Fruit fly (Drosophila melanogaster) whole organism, prepupa: ENCODE measurements around the gene RagA-B.
A peak's percentile ranks its signal among the peaks of the same experiment; 100 is the strongest.

Experiments
- CG10631 ChIP-seq: fragments of 200-800 bp; sonication (Bioruptor generic); optimal IDR thresholded peaks from 2 replicates; lab custom pipeline; 2016; ENCODE audit warnings: missing biosample characterization, missing genetic modification characterization
- CG11294 ChIP-seq: fragments of 200-800 bp; sonication (Bioruptor generic); IDR thresholded peaks from 2 replicates; pipeline ENCODE4 v1.3.6; 2022; ENCODE audit warnings: missing biosample characterization, missing genetic modification characterization
- CG11762 ChIP-seq: fragments of 200-800 bp; sonication (Bioruptor generic); optimal IDR thresholded peaks from 3 replicates; lab custom pipeline; 2016; ENCODE audit warnings: missing biosample characterization, missing genetic modification characterization; ENCODE audit not compliant: insufficient read depth
- CG11902 ChIP-seq: fragments of 200-800 bp; sonication (Bioruptor generic); optimal IDR thresholded peaks from 3 replicates; lab custom pipeline; 2016; ENCODE audit warnings: missing biosample characterization, missing genetic modification characterization
- CG15336 ChIP-seq: fragments of 200-800 bp; sonication (Bioruptor generic); IDR thresholded peaks from 2 replicates; pipeline ENCODE4 v1.3.6; 2022; ENCODE audit warnings: missing biosample characterization, missing genetic modification characterization
- CG1621 ChIP-seq: fragments of 200-800 bp; sonication (Bioruptor generic); optimal IDR thresholded peaks from 3 replicates; lab custom pipeline; 2018; ENCODE audit warnings: missing biosample characterization, mild to moderate bottlenecking, missing genetic modification characterization
- CG16779 ChIP-seq: fragments of 200-800 bp; sonication (Bioruptor generic); optimal IDR thresholded peaks from 3 replicates; lab custom pipeline; 2017; ENCODE audit warnings: missing biosample characterization, mild to moderate bottlenecking, missing genetic modification characterization
- CG3032 ChIP-seq: fragments of 200-800 bp; optimal IDR thresholded peaks from 2 replicates; lab custom pipeline; 2019; ENCODE audit warnings: missing biosample characterization, mild to moderate bottlenecking, missing genetic modification characterization, moderate library complexity
- CG31627 ChIP-seq: fragments of 200-800 bp; sonication (Bioruptor generic); optimal IDR thresholded peaks from 3 replicates; lab custom pipeline; 2016; ENCODE audit warnings: missing biosample characterization, missing genetic modification characterization
- CG32006 ChIP-seq: fragments of 200-800 bp; sonication (Bioruptor generic); optimal IDR thresholded peaks from 3 replicates; lab custom pipeline; 2017; ENCODE audit warnings: missing biosample characterization, mild to moderate bottlenecking, missing genetic modification characterization
- CG34406 ChIP-seq: fragments of 200-800 bp; sonication (Bioruptor generic); optimal IDR thresholded peaks from 3 replicates; lab custom pipeline; 2016; ENCODE audit warnings: missing biosample characterization, missing genetic modification characterization
- CG3919 ChIP-seq: fragments of 200-800 bp; sonication (Bioruptor generic); optimal IDR thresholded peaks from 3 replicates; lab custom pipeline; 2016; ENCODE audit warnings: missing biosample characterization, missing genetic modification characterization
- CG6163 ChIP-seq: fragments of 200-800 bp; sonication (Bioruptor generic); IDR thresholded peaks from 3 replicates; pipeline ENCODE4 v1.3.6; 2022; ENCODE audit warnings: missing biosample characterization, missing genetic modification characterization
- CG6792 ChIP-seq: fragments of 200-800 bp; sonication (Bioruptor generic); optimal IDR thresholded peaks from 3 replicates; lab custom pipeline; 2016; ENCODE audit warnings: missing biosample characterization, missing genetic modification characterization
- CG6808 ChIP-seq: fragments of 200-800 bp; sonication (Bioruptor generic); optimal IDR thresholded peaks from 3 replicates; lab custom pipeline; 2017; ENCODE audit warnings: missing biosample characterization, missing genetic modification characterization, mild to moderate bottlenecking, moderate library complexity, missing genetic modification reagents
- CG6854 ChIP-seq: fragments of 200-800 bp; sonication (Bioruptor generic); optimal IDR thresholded peaks from 2 replicates; lab custom pipeline; 2017; ENCODE audit warnings: missing biosample characterization, mild to moderate bottlenecking, missing genetic modification characterization
- Eip75B ChIP-seq: fragments of 200-800 bp; sonication (Bioruptor generic); optimal IDR thresholded peaks from 3 replicates; lab custom pipeline; 2016; ENCODE audit warnings: missing biosample characterization, missing genetic modification characterization
- Eip78C ChIP-seq: fragments of 200-800 bp; sonication (Bioruptor generic); peaks from one replicate; lab custom pipeline; 2016; ENCODE audit warnings: missing biosample characterization, missing genetic modification characterization
- Eip93F ChIP-seq: fragments of 200-800 bp; sonication (Bioruptor generic); optimal IDR thresholded peaks from 2 replicates; lab custom pipeline; 2016; ENCODE audit warnings: missing biosample characterization, mild to moderate bottlenecking, missing genetic modification characterization
- Ets21C ChIP-seq: fragments of 200-800 bp; sonication (Bioruptor generic); optimal IDR thresholded peaks from 3 replicates; lab custom pipeline; 2016; ENCODE audit warnings: missing biosample characterization, missing genetic modification characterization
- Ets96B ChIP-seq: fragments of 200-800 bp; optimal IDR thresholded peaks from 2 replicates; lab custom pipeline; 2019; ENCODE audit warnings: missing biosample characterization, mild to moderate bottlenecking, missing genetic modification characterization, moderate library complexity
- Gug ChIP-seq: fragments of 200-800 bp; sonication (Bioruptor generic); IDR thresholded peaks from 2 replicates; pipeline ENCODE4 v1.3.6; 2022; ENCODE audit warnings: missing biosample characterization, missing genetic modification characterization
- Hr39 ChIP-seq: fragments of 200-800 bp; sonication (Bioruptor generic); optimal IDR thresholded peaks from 2 replicates; lab custom pipeline; 2016; ENCODE audit warnings: missing biosample characterization, missing genetic modification characterization
- Hr4 ChIP-seq: fragments of 200-800 bp; sonication (Bioruptor generic); optimal IDR thresholded peaks from 3 replicates; lab custom pipeline; 2016; ENCODE audit warnings: missing biosample characterization, missing genetic modification characterization
- Met ChIP-seq: fragments of 200-800 bp; sonication (Bioruptor generic); optimal IDR thresholded peaks from 3 replicates; lab custom pipeline; 2016; ENCODE audit warnings: missing biosample characterization, missing genetic modification characterization
- OdsH ChIP-seq: fragments of 200-800 bp; sonication (Bioruptor generic); optimal IDR thresholded peaks from 3 replicates; lab custom pipeline; 2016; ENCODE audit warnings: missing biosample characterization, missing genetic modification characterization
- Sox102F ChIP-seq: fragments of 200-800 bp; sonication (Bioruptor generic); optimal IDR thresholded peaks from 2 replicates; lab custom pipeline; 2016; ENCODE audit warnings: missing biosample characterization, mild to moderate bottlenecking, missing genetic modification characterization
- Sox14 ChIP-seq: fragments of 200-800 bp; sonication (Bioruptor generic); optimal IDR thresholded peaks from 3 replicates; lab custom pipeline; 2016; ENCODE audit warnings: missing biosample characterization, missing genetic modification characterization
- Sox15 ChIP-seq: fragments of 200-800 bp; sonication (Bioruptor generic); optimal IDR thresholded peaks from 3 replicates; lab custom pipeline; 2016; ENCODE audit warnings: missing biosample characterization, missing genetic modification characterization
- achi ChIP-seq: fragments of 200-800 bp; sonication (Bioruptor generic); optimal IDR thresholded peaks from 3 replicates; lab custom pipeline; 2016; ENCODE audit warnings: missing biosample characterization, missing genetic modification characterization
- acj6 ChIP-seq: fragments of 200-800 bp; sonication (Bioruptor generic); optimal IDR thresholded peaks from 3 replicates; lab custom pipeline; 2016; ENCODE audit warnings: missing biosample characterization, missing genetic modification characterization
- cyc ChIP-seq: fragments of 200-800 bp; sonication (Bioruptor generic); optimal IDR thresholded peaks from 3 replicates; lab custom pipeline; 2016; ENCODE audit warnings: missing biosample characterization, missing genetic modification characterization
- dsx ChIP-seq: fragments of 200-800 bp; optimal IDR thresholded peaks from 3 replicates; lab custom pipeline; 2019; ENCODE audit warnings: missing biosample characterization, mild to moderate bottlenecking, missing genetic modification characterization, moderate library complexity; ENCODE audit not compliant: poor library complexity, severe bottlenecking
- eg ChIP-seq: fragments of 200-800 bp; sonication (Bioruptor generic); IDR thresholded peaks from 3 replicates; pipeline ENCODE4 v1.3.6; 2022; ENCODE audit warnings: missing biosample characterization, missing genetic modification characterization
- esn ChIP-seq: fragments of 200-800 bp; sonication (Bioruptor generic); optimal IDR thresholded peaks from 2 replicates; lab custom pipeline; 2016; ENCODE audit warnings: missing biosample characterization, mild to moderate bottlenecking, missing genetic modification characterization, moderate library complexity
- fd59A ChIP-seq: fragments of 200-800 bp; sonication (Bioruptor generic); optimal IDR thresholded peaks from 2 replicates; lab custom pipeline; 2017; ENCODE audit warnings: missing biosample characterization, mild to moderate bottlenecking, missing genetic modification characterization, missing genetic modification reagents
- fd85E ChIP-seq: fragments of 200-800 bp; sonication (Bioruptor generic); optimal IDR thresholded peaks from 3 replicates; lab custom pipeline; 2016; ENCODE audit warnings: missing biosample characterization, missing genetic modification characterization
- fkh ChIP-seq: fragments of 200-800 bp; sonication (Bioruptor generic); optimal IDR thresholded peaks from 3 replicates; lab custom pipeline; 2017; ENCODE audit warnings: missing biosample characterization, mild to moderate bottlenecking, missing genetic modification characterization, moderate library complexity
- lz ChIP-seq: fragments of 200-800 bp; sonication (Bioruptor generic); optimal IDR thresholded peaks from 3 replicates; lab custom pipeline; 2016; ENCODE audit warnings: missing biosample characterization, missing genetic modification characterization
- net ChIP-seq: fragments of 200-800 bp; sonication (Bioruptor generic); optimal IDR thresholded peaks from 3 replicates; lab custom pipeline; 2016; ENCODE audit warnings: missing biosample characterization, missing genetic modification characterization
- pdm3 ChIP-seq: fragments of 200-800 bp; sonication (Bioruptor generic); optimal IDR thresholded peaks from 3 replicates; lab custom pipeline; 2016; ENCODE audit warnings: missing biosample characterization, missing genetic modification characterization
- salr ChIP-seq, 2 experiments: fragments of 200-800 bp; sonication (Bioruptor generic); optimal IDR thresholded peaks; 3 replicates each; lab custom pipeline; 2016 to 2018; ENCODE audit warnings: missing biosample characterization in 2 of 2, missing genetic modification characterization in 2 of 2, mild to moderate bottlenecking in 1 of 2
- ss ChIP-seq, 2 experiments: fragments of 200-800 bp; sonication (Bioruptor generic); optimal IDR thresholded peaks; 2 replicates in 1 of 2; 3 replicates in 1 of 2; lab custom pipeline; 2017 to 2018; ENCODE audit warnings: mild to moderate bottlenecking in 2 of 2, missing biosample characterization in 2 of 2, missing genetic modification characterization in 2 of 2, moderate library complexity in 1 of 2
- svp ChIP-seq: fragments of 200-800 bp; sonication (Bioruptor generic); peaks from one replicate; lab custom pipeline; 2016; ENCODE audit warnings: missing biosample characterization, missing genetic modification characterization
- topi ChIP-seq: fragments of 200-800 bp; sonication (Bioruptor generic); optimal IDR thresholded peaks from 3 replicates; lab custom pipeline; 2016; ENCODE audit warnings: missing biosample characterization, missing genetic modification characterization
- vri ChIP-seq: fragments of 200-800 bp; sonication (Bioruptor generic); optimal IDR thresholded peaks from 3 replicates; lab custom pipeline; 2016; ENCODE audit warnings: missing biosample characterization, mild to moderate bottlenecking, missing genetic modification characterization

RagA-B gene

DNA sequence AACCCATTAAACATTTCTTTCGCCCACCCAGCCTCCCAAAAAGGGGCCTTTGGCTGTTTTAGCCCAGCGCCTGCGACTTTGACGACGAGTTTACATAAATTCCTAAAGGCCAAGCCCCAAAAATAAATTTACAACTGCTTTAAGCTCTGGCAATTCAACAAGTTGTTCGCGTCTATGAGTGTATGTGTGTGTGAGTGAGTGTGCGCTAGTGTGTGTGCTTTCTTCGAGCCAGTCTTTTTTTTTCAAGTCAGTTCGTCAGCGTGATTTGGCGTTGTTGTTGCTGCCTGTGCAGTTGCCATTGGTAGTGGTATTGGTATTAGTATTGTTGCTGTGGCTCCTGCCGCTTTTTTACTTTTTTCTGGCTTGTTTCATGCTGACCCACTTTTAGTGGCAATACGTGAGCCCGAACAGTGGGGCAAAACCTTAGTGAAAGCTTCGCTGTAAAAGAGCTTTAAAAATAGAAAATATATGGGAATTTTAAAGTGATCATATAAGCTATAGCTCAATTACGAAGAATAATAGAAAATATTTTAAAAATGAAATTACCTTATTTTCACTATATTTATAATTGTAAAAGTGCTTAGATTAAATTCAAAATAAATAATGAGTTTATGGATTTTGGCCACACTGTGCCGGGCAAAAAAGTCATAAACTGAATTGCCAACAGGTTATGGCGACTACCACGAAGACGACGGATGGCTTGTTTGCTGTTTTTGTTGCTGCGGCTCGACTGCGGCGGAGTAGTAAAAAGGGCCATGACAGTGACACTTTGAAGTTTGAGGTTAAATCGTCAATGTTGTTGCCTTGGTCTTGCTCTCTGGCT is 38.4 kb downstream of the RagA-B start (continued):
- TF ChIP-seq CG10631 (GFP tag; lab: Kevin White, UChicago) (peak; percentile 90), Hr4 (GFP tag; lab: Kevin White, UChicago) (peak; percentile 88), Ets96B (tag; lab: Kevin White, UChicago) (peak; percentile 81), svp (GFP tag; lab: Kevin White, UChicago) (peak; percentile 94), CG6163 (peak; percentile 83), CG6854 (GFP tag; lab: Kevin White, UChicago) (peak; percentile 80), Sox102F (peak; percentile 93), CG16779 (tag; lab: Kevin White, UChicago) (peak; percentile 79), CG1621 (tag; lab: Kevin White, UChicago) (peak; percentile 74), CG11762 (GFP tag; lab: Kevin White, UChicago) (peak; percentile 75), salr (GFP tag; optimal IDR thresholded peaks at IDR 0.05; lab: Kevin White, UChicago) (peak; percentile 20 to 89), OdsH (GFP tag; lab: Kevin White, UChicago) (peak; percentile 90), CG3032 (peak; percentile 87), Hr39 (GFP tag; lab: Kevin White, UChicago) (peak; percentile 66), Met (peak; percentile 91), vri (peak; percentile 78), CG31627 (GFP tag; lab: Kevin White, UChicago) (peak; percentile 71), fd85E (GFP tag; lab: Kevin White, UChicago) (peak; percentile 59), CG6792 (GFP tag; lab: Kevin White, UChicago) (peak; percentile 92), fd59A (GFP tag; lab: Kevin White, UChicago) (peak; percentile 84), Ets21C (GFP tag; lab: Kevin White, UChicago) (peak; percentile 71), CG34406 (GFP tag; lab: Kevin White, UChicago) (peak; percentile 94), Eip78C (GFP tag; lab: Kevin White, UChicago) (peak; percentile 98), CG11294 (GFP tag; lab: Robert Waterston, UW) (peak; percentile 59), Sox15 (GFP tag; lab: Kevin White, UChicago) (peak; percentile 79), eg (peak; percentile 91), Eip75B (peak; percentile 93), CG15336 (GFP tag; lab: Robert Waterston, UW) (peak; percentile 96), CG11902 (GFP tag; lab: Kevin White, UChicago) (peak; percentile 86)

DNA sequence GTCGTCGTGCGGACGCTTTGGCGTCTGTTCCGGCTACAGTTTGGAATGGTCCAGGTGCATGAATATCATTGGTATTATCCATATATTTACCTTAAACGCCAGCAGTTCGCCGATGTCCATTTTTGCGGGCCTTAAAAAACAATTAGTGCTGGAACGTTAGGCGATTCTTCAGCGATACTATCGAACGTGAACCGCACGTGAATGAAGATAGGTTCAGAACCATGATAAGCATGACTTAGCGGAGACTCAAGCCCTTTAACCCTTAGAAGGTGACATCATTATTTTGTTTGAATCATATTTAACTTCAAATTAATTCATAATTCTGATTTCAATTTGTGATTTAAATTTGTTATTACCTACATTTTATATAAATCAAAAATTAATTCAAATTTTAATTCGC is 39.2 kb downstream of the RagA-B start, which contains the start of gene CG11964:
Gene CG11964 (minus strand): TSS at position 155 of the 400 bp plus-strand sequence.
- TF ChIP-seq fkh (GFP tag; lab: Kevin White, UChicago) (no peak), OdsH (GFP tag; lab: Kevin White, UChicago) (peak; percentile 20), cyc (GFP tag; lab: Kevin White, UChicago) (peak; percentile 54), Gug (GFP tag; lab: Robert Waterston, UW) (peak; percentile 8; the same call in 1 of the 2 replicates), ss (GFP tag; optimal IDR thresholded peaks at IDR 0.05; lab: Kevin White, UChicago) (no peak), fd59A (GFP tag; lab: Kevin White, UChicago) (no peak), net (no peak), lz (GFP tag; lab: Kevin White, UChicago) (peak; percentile 58), CG16779 (tag; lab: Kevin White, UChicago) (no peak), achi (GFP tag; lab: Kevin White, UChicago) (no peak), acj6 (GFP tag; lab: Kevin White, UChicago) (peak; percentile 25), Eip75B (peak; percentile 37), CG6808 (GFP tag; lab: Kevin White, UChicago) (no peak), CG1621 (tag; lab: Kevin White, UChicago) (peak; percentile 1), Ets21C (GFP tag; lab: Kevin White, UChicago) (peak; percentile 30), svp (GFP tag; lab: Kevin White, UChicago) (peak; percentile 44), Sox14 (GFP tag; lab: Kevin White, UChicago) (peak; percentile 50), CG11902 (GFP tag; lab: Kevin White, UChicago) (no peak), pdm3 (GFP tag; lab: Kevin White, UChicago) (peak; percentile 48), Eip78C (GFP tag; lab: Kevin White, UChicago) (peak; percentile 39), CG3919 (GFP tag; lab: Kevin White, UChicago) (peak; percentile 22), vri (peak; percentile 5), Sox15 (GFP tag; lab: Kevin White, UChicago) (no peak), CG11762 (GFP tag; lab: Kevin White, UChicago) (no peak), salr (GFP tag; optimal IDR thresholded peaks at IDR 0.05; lab: Kevin White, UChicago) (no peak), Eip93F (GFP tag; lab: Kevin White, UChicago) (no peak), CG32006 (GFP tag; lab: Kevin White, UChicago) (no peak), dsx (GFP tag; lab: Kevin White, UChicago) (peak; percentile 18), esn (GFP tag; lab: Kevin White, UChicago) (peak; percentile 58), Met (peak; percentile 30), Hr4 (GFP tag; lab: Kevin White, UChicago) (peak; percentile 11), topi (GFP tag; lab: Kevin White, UChicago) (peak; percentile 48), CG3032 (peak; percentile 47), CG6854 (GFP tag; lab: Kevin White, UChicago) (no peak)
